Worm (Caenorhabditis elegans) whole organism, mixed stage, embryonic: Measurements from ENCODE around the gene ver-3.

Source experiments
- M03D4.4 ChIP-seq: sonication (generic microtip); optimal IDR thresholded peaks from 2 replicates; lab custom pipeline; 2017; ENCODE audit warnings: mild to moderate bottlenecking, missing genetic modification characterization, missing compliant biosample characterization
- bed-3 ChIP-seq: fragments of 200-800 bp; sonication (Bioruptor generic); optimal IDR thresholded peaks from 3 replicates; lab custom pipeline; 2018; ENCODE audit warnings: mild to moderate bottlenecking, missing genetic modification characterization, moderate library complexity, missing compliant biosample characterization
- blmp-1 ChIP-seq: fragments of 150-350 bp; optimal IDR thresholded peaks from 2 replicates; lab custom pipeline; 2014; ENCODE audit warnings: missing biosample characterization, missing genetic modification characterization
- ceh-39 ChIP-seq: fragments of 150-350 bp; optimal IDR thresholded peaks from 2 replicates; lab custom pipeline; 2014; ENCODE audit warnings: missing biosample characterization, missing genetic modification characterization
- ceh-43 ChIP-seq: fragments of 200-800 bp; sonication (Bioruptor generic); optimal IDR thresholded peaks from 2 replicates; lab custom pipeline; 2018; ENCODE audit warnings: mild to moderate bottlenecking, missing genetic modification characterization, moderate library complexity, missing compliant biosample characterization
- ceh-83 ChIP-seq: fragments of 200-800 bp; sonication (Bioruptor generic); optimal IDR thresholded peaks from 2 replicates; lab custom pipeline; 2018; ENCODE audit warnings: mild to moderate bottlenecking, missing genetic modification characterization, missing compliant biosample characterization
- ces-1 ChIP-seq: fragments of 150-350 bp; optimal IDR thresholded peaks from 2 replicates; lab custom pipeline; 2014; ENCODE audit warnings: missing biosample characterization, missing genetic modification reagents, missing genetic modification characterization
- cnd-1 ChIP-seq: fragments of 200-800 bp; sonication (Bioruptor generic); optimal IDR thresholded peaks from 2 replicates; lab custom pipeline; 2018; ENCODE audit warnings: mild to moderate bottlenecking, missing genetic modification characterization, missing compliant biosample characterization
- drap-1 ChIP-seq: fragments of 200-800 bp; sonication (Bioruptor generic); optimal IDR thresholded peaks from 3 replicates; lab custom pipeline; 2018; ENCODE audit warnings: mild to moderate bottlenecking, missing genetic modification characterization, missing compliant biosample characterization
- elt-1 ChIP-seq: sonication (generic microtip); optimal IDR thresholded peaks from 2 replicates; lab custom pipeline; 2017; ENCODE audit warnings: missing genetic modification characterization, mild to moderate bottlenecking, missing compliant biosample characterization, antibody characterized with exemption, moderate library complexity, borderline replicate concordance; ENCODE audit not compliant: insufficient read depth
- elt-3 ChIP-seq: fragments of 150-350 bp; optimal IDR thresholded peaks from 2 replicates; lab custom pipeline; 2014; ENCODE audit warnings: missing biosample characterization, missing genetic modification characterization
- flh-1 ChIP-seq: fragments of 200-800 bp; sonication (Bioruptor generic); optimal IDR thresholded peaks from 2 replicates; lab custom pipeline; 2018; ENCODE audit warnings: mild to moderate bottlenecking, missing genetic modification characterization, moderate library complexity, missing compliant biosample characterization
- hlh-1 ChIP-seq: fragments of 150-350 bp; optimal IDR thresholded peaks from 2 replicates; lab custom pipeline; 2014; ENCODE audit warnings: missing biosample characterization, missing genetic modification reagents, missing genetic modification characterization
- lin-13 ChIP-seq: fragments of 150-350 bp; optimal IDR thresholded peaks from 2 replicates; lab custom pipeline; 2014; ENCODE audit warnings: missing biosample characterization, missing genetic modification characterization
- lin-32 ChIP-seq: fragments of 200-800 bp; sonication (Bioruptor generic); optimal IDR thresholded peaks from 2 replicates; lab custom pipeline; 2018; ENCODE audit warnings: mild to moderate bottlenecking, missing genetic modification characterization, missing compliant biosample characterization
- mab-5 ChIP-seq: fragments of 150-350 bp; optimal IDR thresholded peaks from 2 replicates; lab custom pipeline; 2014; ENCODE audit warnings: missing biosample characterization, missing genetic modification characterization
- mep-1 ChIP-seq: fragments of 150-350 bp; optimal IDR thresholded peaks from 2 replicates; lab custom pipeline; 2017; ENCODE audit warnings: missing biosample characterization, missing genetic modification reagents, missing genetic modification characterization, inconsistent platforms
- nhr-12 ChIP-seq: fragments of 150-350 bp; optimal IDR thresholded peaks from 2 replicates; lab custom pipeline; 2014; ENCODE audit warnings: missing biosample characterization, missing genetic modification characterization
- nhr-2 ChIP-seq: fragments of 150-350 bp; optimal IDR thresholded peaks from 2 replicates; lab custom pipeline; 2014; ENCODE audit warnings: missing biosample characterization, missing genetic modification characterization
- nhr-237 ChIP-seq: fragments of 150-350 bp; optimal IDR thresholded peaks from 2 replicates; lab custom pipeline; 2014; ENCODE audit warnings: missing biosample characterization, missing genetic modification characterization
- nhr-28 ChIP-seq: fragments of 150-350 bp; optimal IDR thresholded peaks from 2 replicates; lab custom pipeline; 2014; ENCODE audit warnings: missing biosample characterization, missing genetic modification characterization
- nhr-76 ChIP-seq: sonication (generic microtip); optimal IDR thresholded peaks from 2 replicates; lab custom pipeline; 2017; ENCODE audit warnings: missing biosample characterization, missing genetic modification characterization
- pha-4 ChIP-seq: fragments of 150-350 bp; optimal IDR thresholded peaks from 2 replicates; lab custom pipeline; 2018; ENCODE audit warnings: missing biosample characterization, missing genetic modification reagents, missing genetic modification characterization
- sem-2 ChIP-seq: fragments of 200-800 bp; sonication (Bioruptor generic); optimal IDR thresholded peaks from 2 replicates; lab custom pipeline; 2018; ENCODE audit warnings: mild to moderate bottlenecking, missing genetic modification characterization, missing compliant biosample characterization
- snpc-4 ChIP-seq: fragments of 150-350 bp; optimal IDR thresholded peaks from 2 replicates; lab custom pipeline; 2014; ENCODE audit warnings: missing biosample characterization, missing genetic modification characterization
- sptf-1 ChIP-seq: sonication (generic microtip); optimal IDR thresholded peaks from 2 replicates; lab custom pipeline; 2017; ENCODE audit warnings: mild to moderate bottlenecking, missing genetic modification characterization, moderate library complexity, missing compliant biosample characterization
- unc-120 ChIP-seq: sonication (generic microtip); optimal IDR thresholded peaks from 2 replicates; lab custom pipeline; 2017; ENCODE audit warnings: missing genetic modification characterization, missing compliant biosample characterization; ENCODE audit not compliant: poor library complexity, severe bottlenecking
- unc-39 ChIP-seq: fragments of 150-350 bp; optimal IDR thresholded peaks from 2 replicates; lab custom pipeline; 2014; ENCODE audit warnings: missing biosample characterization, missing genetic modification characterization
- unc-62 ChIP-seq: fragments of 150-350 bp; optimal IDR thresholded peaks from 2 replicates; lab custom pipeline; 2014; ENCODE audit warnings: missing biosample characterization, missing genetic modification reagents, missing genetic modification characterization

Gene ver-3

DNA sequence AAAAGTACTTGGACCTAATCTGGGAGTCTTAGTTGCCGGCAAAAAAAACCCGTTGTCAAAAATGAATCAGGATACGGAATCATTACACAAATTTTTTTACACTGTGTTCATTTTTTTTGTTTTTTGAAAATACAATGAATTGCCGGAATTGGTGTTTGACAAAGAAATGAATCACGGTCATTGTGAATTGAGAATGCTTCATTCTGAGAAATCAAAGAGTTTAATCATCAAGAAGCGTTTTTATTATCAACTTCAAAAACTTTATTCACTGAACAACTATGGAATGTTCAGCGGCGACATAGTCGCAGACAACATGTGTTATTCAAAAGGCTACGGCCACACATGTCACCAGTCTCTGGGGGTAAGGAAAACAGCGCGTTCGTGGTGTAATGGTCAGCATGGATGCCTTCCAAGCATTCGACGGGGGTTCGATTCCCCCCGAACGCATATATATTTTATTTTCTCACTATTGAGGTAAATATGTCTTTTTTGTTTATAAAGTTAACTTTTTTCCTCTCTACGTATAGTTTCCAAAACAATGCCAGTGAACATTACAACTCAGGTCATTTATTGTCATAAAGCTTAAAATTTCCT, 28.7 kb upstream of the ver-3 start, which contains the start of gene nas-10 (continued):
- TF ChIP-seq lin-13 (tag; lab: Kevin White, UChicago): no peak

ce11 chrX:10965508-10965907, 26.8 kb upstream of the ver-3 start:
- no peak for TF ChIP-seq nhr-237 (tag; lab: Kevin White, UChicago)
- TF ChIP-seq ces-1: peak; percentile 82

- TF ChIP-seq lin-13 (tag; lab: Kevin White, UChicago): no peak
- no peak for TF ChIP-seq unc-39
- TF ChIP-seq ces-1: no peak
- TF ChIP-seq snpc-4 (tag; lab: Kevin White, UChicago): no peak
- TF ChIP-seq nhr-76 (tag; lab: Kevin White, UChicago): no peak
- no peak for TF ChIP-seq ceh-43 (GFP tag; lab: Kevin White, UChicago)
- TF ChIP-seq blmp-1 (tag; lab: Kevin White, UChicago): no peak
- TF ChIP-seq, all 35 proteins: peak for 0
Measured at ce11 chrX:10966251-10966650, 26.0 kb upstream of the ver-3 start, which contains the start of gene lge-1. TSS of gene lge-1 (plus strand) at chrX:10966551.

DNA sequence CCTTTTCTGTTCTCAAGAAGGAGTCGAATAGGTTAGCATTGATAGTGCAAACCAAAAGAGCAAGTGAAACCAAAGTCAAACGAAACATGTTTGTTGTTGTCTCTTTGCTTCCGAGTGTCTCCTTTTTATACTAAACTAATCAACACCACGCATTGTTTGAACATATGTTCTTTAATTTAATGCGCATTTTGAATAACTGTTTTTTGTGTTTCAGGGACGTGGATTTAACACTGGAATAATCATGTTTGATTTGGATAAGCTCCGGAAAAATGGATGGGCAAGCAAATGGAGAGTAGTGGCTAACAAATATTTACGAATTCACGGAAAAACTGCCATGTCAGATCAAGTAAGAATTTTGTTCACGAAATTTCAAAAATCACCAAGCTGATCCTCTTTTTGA, 24.6 kb upstream of the ver-3 start, which contains the start of gene K09C8.9:
K09C8.9 (minus strand) TSS at position 101 of the 400 bp plus-strand sequence.
- TF ChIP-seq lin-13 (tag; lab: Kevin White, UChicago) (no peak), bed-3 (no peak), unc-62 (GFP tag; lab: Kevin White, UChicago) (no peak), nhr-28 (tag; lab: Kevin White, UChicago) (no peak), ces-1 (no peak), unc-39 (no peak), ceh-83 (GFP tag; lab: Kevin White, UChicago) (no peak), drap-1 (GFP tag; lab: Kevin White, UChicago) (no peak), elt-3 (tag; lab: Kevin White, UChicago) (no peak), mab-5 (tag; lab: Kevin White, UChicago) (no peak), ceh-39 (tag; lab: Kevin White, UChicago) (no peak), flh-1 (GFP tag; lab: Kevin White, UChicago) (no peak), nhr-76 (tag; lab: Kevin White, UChicago) (no peak), mep-1 (tag; lab: Kevin White, UChicago) (no peak), nhr-12 (no peak), pha-4 (tag; lab: Kevin White, UChicago) (no peak), nhr-237 (tag; lab: Kevin White, UChicago) (no peak)

DNA sequence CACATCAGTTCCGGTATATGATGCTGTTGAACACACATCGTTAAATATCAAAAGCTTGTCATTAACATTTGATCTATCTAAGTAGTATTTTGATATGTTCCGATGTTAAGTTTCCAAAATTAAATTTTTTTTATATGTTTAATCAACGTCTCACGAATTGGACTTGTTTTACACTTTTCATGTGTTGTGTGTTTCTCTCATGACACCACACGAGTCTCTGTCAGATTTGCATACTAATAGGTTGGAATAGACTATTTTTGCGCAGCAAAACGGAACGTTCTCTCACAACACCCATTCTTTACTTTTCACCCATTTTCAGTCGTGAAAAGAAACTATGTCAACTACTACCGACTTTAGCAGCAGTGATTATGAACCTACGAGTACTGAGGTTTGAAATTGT, 21.6 kb upstream of the ver-3 start, which contains the start of gene K09C8.8:
K09C8.8 (plus strand) TSS at position 301 of the 400 bp plus-strand sequence.
- TF ChIP-seq elt-3 (tag; lab: Kevin White, UChicago) (no peak), unc-62 (GFP tag; lab: Kevin White, UChicago) (no peak), unc-120 (tag; lab: Kevin White, UChicago) (no peak), pha-4 (tag; lab: Kevin White, UChicago) (no peak)

- TF ChIP-seq nhr-2 (tag; lab: Kevin White, UChicago): no peak
- TF ChIP-seq cnd-1 (tag; lab: Kevin White, UChicago): no peak
- TF ChIP-seq elt-3 (tag; lab: Kevin White, UChicago): no peak
- TF ChIP-seq nhr-28 (tag; lab: Kevin White, UChicago): no peak
- no peak for TF ChIP-seq M03D4.4 (tag; lab: Kevin White, UChicago)
- TF ChIP-seq elt-1: no peak
Measured at ce11 chrX:10971118-10971517, 21.2 kb upstream of the ver-3 start.

- TF ChIP-seq sptf-1 (tag; lab: Kevin White, UChicago) (no peak), ces-1 (no peak), blmp-1 (tag; lab: Kevin White, UChicago) (no peak), hlh-1 (tag; lab: Kevin White, UChicago) (no peak), flh-1 (GFP tag; lab: Kevin White, UChicago) (no peak), mep-1 (tag; lab: Kevin White, UChicago) (no peak), sem-2 (GFP tag; lab: Kevin White, UChicago) (no peak), lin-32 (GFP tag; lab: Kevin White, UChicago) (no peak), mab-5 (tag; lab: Kevin White, UChicago) (no peak), unc-120 (tag; lab: Kevin White, UChicago) (no peak)
Measured at ce11 chrX:10976447-10977196, 15.7 kb upstream of the ver-3 start.
